Fruit fly (Drosophila melanogaster) whole organism, embryonic: Measurements from ENCODE around the gene MEP-1.

Experiments used
- Abd-B ChIP-seq: fragments of 200-800 bp; sonication (Bioruptor generic); optimal IDR thresholded peaks from 2 replicates; lab custom pipeline; 2018; ENCODE audit warnings: missing biosample characterization, mild to moderate bottlenecking, missing genetic modification characterization, moderate library complexity
- CG10565 ChIP-seq: fragments of 200-800 bp; sonication (Bioruptor generic); optimal IDR thresholded peaks from 3 replicates; lab custom pipeline; 2016; ENCODE audit warnings: missing biosample characterization, mild to moderate bottlenecking, missing genetic modification characterization
- CG10654 ChIP-seq: fragments of 200-800 bp; sonication (Bioruptor generic); optimal IDR thresholded peaks from 2 replicates; lab custom pipeline; 2016; ENCODE audit warnings: missing biosample characterization, missing genetic modification characterization
- CG11723 ChIP-seq: fragments of 200-800 bp; sonication (Bioruptor generic); optimal IDR thresholded peaks from 2 replicates; lab custom pipeline; 2017; ENCODE audit warnings: missing biosample characterization, mild to moderate bottlenecking, missing genetic modification characterization
- CG13123 ChIP-seq: fragments of 200-800 bp; sonication (Bioruptor generic); optimal IDR thresholded peaks from 2 replicates; lab custom pipeline; 2016; ENCODE audit warnings: missing biosample characterization, missing genetic modification characterization
- CG15479 ChIP-seq: fragments of 200-800 bp; sonication (Bioruptor generic); optimal IDR thresholded peaks from 3 replicates; lab custom pipeline; 2019; ENCODE audit warnings: missing biosample characterization, mild to moderate bottlenecking, missing genetic modification characterization, moderate library complexity
- CG15514 ChIP-seq: fragments of 200-800 bp; sonication (Bioruptor generic); optimal IDR thresholded peaks from 3 replicates; lab custom pipeline; 2017; ENCODE audit warnings: missing biosample characterization, missing genetic modification characterization, mild to moderate bottlenecking, moderate library complexity, missing genetic modification reagents
- CG16815 ChIP-seq: fragments of 200-800 bp; sonication (Bioruptor generic); optimal IDR thresholded peaks from 3 replicates; lab custom pipeline; 2017; ENCODE audit warnings: missing biosample characterization, mild to moderate bottlenecking, missing genetic modification characterization
- CG17186 ChIP-seq: fragments of 200-800 bp; sonication (Bioruptor generic); optimal IDR thresholded peaks from 3 replicates; lab custom pipeline; 2017; ENCODE audit warnings: missing biosample characterization, missing genetic modification reagents, missing genetic modification characterization
- CG17612 ChIP-seq: fragments of 200-800 bp; sonication (Bioruptor generic); IDR thresholded peaks from 2 replicates; pipeline ENCODE4 v1.3.6; 2022; ENCODE audit warnings: missing biosample characterization, missing genetic modification characterization
- CG17829 ChIP-seq: fragments of 200-800 bp; optimal IDR thresholded peaks from 2 replicates; lab custom pipeline; 2019; ENCODE audit warnings: missing biosample characterization, mild to moderate bottlenecking, missing genetic modification characterization, moderate library complexity
- CG30403 ChIP-seq: fragments of 200-800 bp; sonication (Bioruptor generic); optimal IDR thresholded peaks from 3 replicates; lab custom pipeline; 2016; ENCODE audit warnings: missing biosample characterization, missing genetic modification characterization
- CG30431 ChIP-seq: fragments of 200-800 bp; sonication (Bioruptor generic); optimal IDR thresholded peaks from 2 replicates; lab custom pipeline; 2017; ENCODE audit warnings: missing biosample characterization, missing genetic modification characterization
- CG31388 ChIP-seq: fragments of 200-800 bp; sonication (Bioruptor generic); optimal IDR thresholded peaks from 2 replicates; lab custom pipeline; 2016; ENCODE audit warnings: missing biosample characterization, missing genetic modification characterization
- CG32767 ChIP-seq: fragments of 200-800 bp; sonication (Bioruptor generic); IDR thresholded peaks from 2 replicates; pipeline ENCODE4 v1.3.6; 2022; ENCODE audit warnings: missing biosample characterization, missing genetic modification characterization
- CG3281 ChIP-seq: fragments of 200-800 bp; sonication (Bioruptor generic); optimal IDR thresholded peaks from 3 replicates; lab custom pipeline; 2017; ENCODE audit warnings: missing biosample characterization, mild to moderate bottlenecking, missing genetic modification characterization
- CG34422 ChIP-seq: fragments of 200-800 bp; sonication (Bioruptor generic); IDR thresholded peaks from 3 replicates; pipeline ENCODE4 v1.3.6; 2022; ENCODE audit warnings: missing biosample characterization, missing genetic modification characterization
- CG3838 ChIP-seq: fragments of 200-800 bp; sonication (Bioruptor generic); optimal IDR thresholded peaks from 3 replicates; lab custom pipeline; 2016; ENCODE audit warnings: missing biosample characterization, missing genetic modification characterization
- CG5180 ChIP-seq: fragments of 200-800 bp; sonication (Bioruptor generic); optimal IDR thresholded peaks from 3 replicates; lab custom pipeline; 2017; ENCODE audit warnings: missing biosample characterization, missing genetic modification characterization, mild to moderate bottlenecking, moderate library complexity, missing genetic modification reagents
- CG6791 ChIP-seq: fragments of 200-800 bp; sonication (Bioruptor generic); IDR thresholded peaks from 3 replicates; pipeline ENCODE4 v1.3.6; 2022; ENCODE audit warnings: missing biosample characterization, missing genetic modification characterization; ENCODE audit not compliant: partially characterized antibody
- CG7963 ChIP-seq: fragments of 200-800 bp; sonication (Bioruptor generic); IDR thresholded peaks from 3 replicates; pipeline ENCODE4 v1.3.6; 2022; ENCODE audit warnings: missing biosample characterization, missing genetic modification characterization; ENCODE audit not compliant: partially characterized antibody
- CG7987 ChIP-seq: fragments of 200-800 bp; sonication (Bioruptor generic); optimal IDR thresholded peaks from 2 replicates; lab custom pipeline; 2018; ENCODE audit warnings: missing biosample characterization, mild to moderate bottlenecking, missing genetic modification characterization, moderate library complexity
- CG8281 ChIP-seq: fragments of 200-800 bp; sonication (Bioruptor generic); optimal IDR thresholded peaks from 2 replicates; lab custom pipeline; 2018; ENCODE audit warnings: missing biosample characterization, mild to moderate bottlenecking, missing genetic modification characterization, moderate library complexity
- CG8944 ChIP-seq: fragments of 200-800 bp; sonication (Bioruptor generic); optimal IDR thresholded peaks from 3 replicates; lab custom pipeline; 2016; ENCODE audit warnings: missing biosample characterization, missing genetic modification characterization
- CG9727 ChIP-seq: fragments of 200-800 bp; sonication (Bioruptor generic); optimal IDR thresholded peaks from 3 replicates; lab custom pipeline; 2017; ENCODE audit warnings: missing biosample characterization, mild to moderate bottlenecking, missing genetic modification characterization
- Dbx ChIP-seq: fragments of 200-800 bp; sonication (Bioruptor generic); IDR thresholded peaks from 3 replicates; pipeline ENCODE4 v1.3.6; 2022; ENCODE audit warnings: missing biosample characterization, missing genetic modification characterization
- Eip74EF ChIP-seq, 2 experiments: fragments of 200-800 bp in 1 of 2; fragments of >200 bp in 1 of 2; sonication (Bioruptor generic) in 1 of 2; optimal IDR thresholded peaks; 2 replicates each; lab custom pipeline; 2017 to 2019; ENCODE audit warnings: missing biosample characterization in 2 of 2, missing genetic modification characterization in 2 of 2, mild to moderate bottlenecking in 1 of 2, moderate library complexity in 1 of 2
- Hsf ChIP-seq: fragments of 200-800 bp; sonication (Bioruptor generic); optimal IDR thresholded peaks from 3 replicates; lab custom pipeline; 2016; ENCODE audit warnings: missing biosample characterization, missing genetic modification characterization
- Oaz ChIP-seq: fragments of 200-800 bp; sonication (Bioruptor generic); IDR thresholded peaks from 2 replicates; pipeline ENCODE4 v1.3.6; 2022; ENCODE audit warnings: missing biosample characterization, missing genetic modification characterization
- Spps ChIP-seq: fragments of 200-800 bp; sonication (Bioruptor generic); optimal IDR thresholded peaks from 2 replicates; lab custom pipeline; 2018; ENCODE audit warnings: missing biosample characterization, mild to moderate bottlenecking, missing genetic modification characterization
- Usf ChIP-seq: fragments of 200-800 bp; sonication (Bioruptor generic); optimal IDR thresholded peaks from 2 replicates; lab custom pipeline; 2017; ENCODE audit warnings: missing genotype, missing biosample characterization, missing genetic modification characterization
- Xrp1 ChIP-seq: fragments of 200-800 bp; sonication (Bioruptor generic); IDR thresholded peaks from 2 replicates; pipeline ENCODE4 v1.3.6; 2022; ENCODE audit warnings: missing biosample characterization, missing genetic modification characterization
- ac ChIP-seq: fragments of 200-800 bp; sonication (Bioruptor generic); optimal IDR thresholded peaks from 3 replicates; lab custom pipeline; 2017; ENCODE audit warnings: missing biosample characterization, mild to moderate bottlenecking, missing genetic modification characterization
- amos ChIP-seq: fragments of 200-800 bp; sonication (Bioruptor generic); IDR thresholded peaks from 2 replicates; pipeline ENCODE4 v1.3.6; 2022; ENCODE audit warnings: missing biosample characterization, missing genetic modification characterization; ENCODE audit not compliant: partially characterized antibody
- ap ChIP-seq: fragments of 200-800 bp; sonication (Bioruptor generic); IDR thresholded peaks from 2 replicates; pipeline ENCODE4 v1.3.6; 2022; ENCODE audit warnings: missing biosample characterization, missing genetic modification characterization
- bbx ChIP-seq: fragments of 200-800 bp; sonication (Bioruptor generic); IDR thresholded peaks from 2 replicates; pipeline ENCODE4 v1.3.6; 2022; ENCODE audit warnings: missing biosample characterization, missing genetic modification characterization; ENCODE audit not compliant: partially characterized antibody
- crc ChIP-seq: fragments of 200-800 bp; sonication (Bioruptor generic); optimal IDR thresholded peaks from 2 replicates; lab custom pipeline; 2016; ENCODE audit warnings: missing biosample characterization, missing genetic modification characterization
- ham ChIP-seq: fragments of 200-800 bp; sonication (Bioruptor generic); IDR thresholded peaks from 2 replicates; pipeline ENCODE4 v1.3.6; 2022; ENCODE audit warnings: missing biosample characterization, missing genetic modification characterization
- lola ChIP-seq, 3 experiments: fragments of >200 bp in 2 of 3; fragments of 200-800 bp in 1 of 3; sonication (Bioruptor generic) in 1 of 3; optimal IDR thresholded peaks; 2 replicates each; lab custom pipeline; 2017 to 2019; ENCODE audit warnings: missing biosample characterization in 3 of 3, missing genetic modification characterization in 3 of 3, mild to moderate bottlenecking in 1 of 3, moderate library complexity in 1 of 3
- maf-S ChIP-seq: fragments of 200-800 bp; sonication (Bioruptor generic); optimal IDR thresholded peaks from 2 replicates; lab custom pipeline; 2016; ENCODE audit warnings: missing biosample characterization, missing genetic modification characterization
- mirr ChIP-seq: fragments of 200-800 bp; sonication (Bioruptor generic); optimal IDR thresholded peaks from 3 replicates; lab custom pipeline; 2018; ENCODE audit warnings: missing biosample characterization, mild to moderate bottlenecking, missing genetic modification characterization
- mld ChIP-seq: fragments of 200-800 bp; sonication (Bioruptor generic); IDR thresholded peaks from 3 replicates; pipeline ENCODE4 v1.3.6; 2022; ENCODE audit warnings: missing biosample characterization, missing genetic modification characterization; ENCODE audit not compliant: partially characterized antibody
- nerfin-2 ChIP-seq: fragments of 200-800 bp; sonication (Bioruptor generic); IDR thresholded peaks from 2 replicates; pipeline ENCODE4 v1.3.6; 2022; ENCODE audit warnings: missing biosample characterization, missing genetic modification characterization; ENCODE audit not compliant: partially characterized antibody
- otp ChIP-seq: fragments of 200-800 bp; sonication (Bioruptor generic); IDR thresholded peaks from 3 replicates; pipeline ENCODE4, ENCODE4 v1.3.6; 2022; ENCODE audit warnings: missing biosample characterization, missing genetic modification characterization
- run ChIP-seq: fragments of 200-800 bp; sonication (Bioruptor generic); optimal IDR thresholded peaks from 3 replicates; lab custom pipeline; 2018; ENCODE audit warnings: missing biosample characterization, mild to moderate bottlenecking, missing genetic modification characterization
- stwl ChIP-seq: fragments of 200-800 bp; sonication (Bioruptor generic); optimal IDR thresholded peaks from 3 replicates; lab custom pipeline; 2018; ENCODE audit warnings: missing biosample characterization, mild to moderate bottlenecking, missing genetic modification characterization, moderate library complexity
- tup ChIP-seq: fragments of 200-800 bp; sonication (Bioruptor generic); optimal IDR thresholded peaks from 2 replicates; lab custom pipeline; 2016; ENCODE audit warnings: missing biosample characterization, mild to moderate bottlenecking, missing genetic modification characterization, moderate library complexity
- zen2 ChIP-seq: fragments of 200-800 bp; sonication (Bioruptor generic); IDR thresholded peaks from 3 replicates; pipeline ENCODE4 v1.3.6; 2022; ENCODE audit warnings: missing biosample characterization, missing genetic modification characterization; ENCODE audit not compliant: partially characterized antibody

MEP-1 gene

dm6 chr3L:2584119-2584805, 47.3 kb upstream of the MEP-1 start (continued):
- no peak for TF ChIP-seq CG7963 (GFP tag; lab: Robert Waterston, UW)
- TF ChIP-seq mirr (GFP tag; lab: Kevin White, UChicago): no peak
- peak; percentile 63 for TF ChIP-seq CG15514
- no peak for TF ChIP-seq otp (GFP tag; lab: Robert Waterston, UW)
- peak; percentile 86 for TF ChIP-seq CG3281 (GFP tag; lab: Kevin White, UChicago)
- peak; percentile 40 for TF ChIP-seq Spps (tag; lab: Kevin White, UChicago)
- TF ChIP-seq tup (GFP tag; lab: Kevin White, UChicago): peak; percentile 62
- TF ChIP-seq CG17829: peak; percentile 83
- peak; percentile 72 for TF ChIP-seq Abd-B (GFP tag; lab: Kevin White, UChicago)
- peak; percentile 56 for TF ChIP-seq CG13123 (GFP tag; lab: Kevin White, UChicago)
- TF ChIP-seq zen2 (GFP tag; lab: Robert Waterston, UW): no peak
- peak; percentile 87 for TF ChIP-seq CG30403 (GFP tag; lab: Kevin White, UChicago)
- TF ChIP-seq lola (GFP tag; optimal IDR thresholded peaks at IDR 0.05; lab: Kevin White, UChicago): peak in 1 of 3 experiments; percentile 78
- peak; percentile 54 for TF ChIP-seq maf-S (GFP tag; lab: Kevin White, UChicago)
- no peak for TF ChIP-seq stwl (tag; lab: Kevin White, UChicago)
- TF ChIP-seq CG8281 (tag; lab: Kevin White, UChicago): peak; percentile 62
- TF ChIP-seq ap (GFP tag; lab: Robert Waterston, UW): peak; percentile 45
- TF ChIP-seq CG10565 (GFP tag; lab: Kevin White, UChicago): no peak
- no peak for TF ChIP-seq CG17612 (GFP tag; lab: Robert Waterston, UW)
- TF ChIP-seq CG3838: peak; percentile 40
- TF ChIP-seq CG7987 (GFP tag; lab: Kevin White, UChicago): peak; percentile 50
- TF ChIP-seq CG16815 (GFP tag; lab: Kevin White, UChicago): peak; percentile 65
- peak; percentile 44 for TF ChIP-seq Usf (GFP tag; lab: Kevin White, UChicago)
- peak; percentile 79 for TF ChIP-seq CG11723 (GFP tag; lab: Kevin White, UChicago)
- peak; percentile 65 for TF ChIP-seq CG10654 (GFP tag; lab: Kevin White, UChicago)
- peak; percentile 59; the same call in 1 of the 3 replicates for TF ChIP-seq CG34422
- peak; percentile 73 for TF ChIP-seq Hsf
- TF ChIP-seq CG31388 (GFP tag; lab: Kevin White, UChicago): peak; percentile 45
- TF ChIP-seq Dbx (GFP tag; lab: Robert Waterston, UW): no peak
- TF ChIP-seq CG8944 (GFP tag; lab: Kevin White, UChicago): peak; percentile 75
- peak; percentile 70 for TF ChIP-seq Oaz (GFP tag; lab: Robert Waterston, UW)
- 0 out of 3 replicates have a peak, but pooled peaks have one; percentile 41 for TF ChIP-seq CG6791 (GFP tag; lab: Robert Waterston, UW)
- TF ChIP-seq CG9727 (GFP tag; lab: Kevin White, UChicago): peak; percentile 85
- peak; percentile 80 for TF ChIP-seq CG5180 (GFP tag; lab: Kevin White, UChicago)
- no peak for TF ChIP-seq nerfin-2 (GFP tag; lab: Robert Waterston, UW)
- no peak for TF ChIP-seq mld (GFP tag; lab: Robert Waterston, UW)
- TF ChIP-seq Xrp1 (GFP tag; lab: Robert Waterston, UW): peak; percentile 73
- no peak for TF ChIP-seq CG15479 (GFP tag; lab: Kevin White, UChicago)
- peak; percentile 56 for TF ChIP-seq run
- TF ChIP-seq amos: peak; percentile 29; the same call in 1 of the 2 replicates
- peak; percentile 36; the same call in 1 of the 2 replicates for TF ChIP-seq bbx (GFP tag; lab: Robert Waterston, UW)
- TF ChIP-seq CG32767 (GFP tag; lab: Robert Waterston, UW): peak; percentile 83
- peak; percentile 61 for TF ChIP-seq CG30431
- peak; percentile 81 for TF ChIP-seq CG17186 (GFP tag; lab: Kevin White, UChicago)
- peak; percentile 66 for TF ChIP-seq crc
- peak in 1 of 2 experiments; percentile 84 for TF ChIP-seq Eip74EF (GFP tag; optimal IDR thresholded peaks at IDR 0.05; lab: Kevin White, UChicago)
- TF ChIP-seq ac (GFP tag; lab: Kevin White, UChicago): peak; percentile 38
- TF ChIP-seq ham: no peak
